Worm (Caenorhabditis elegans) whole organism, late embryonic: Measurements from ENCODE around the gene F42A9.3.

Source experiments
- C08G9.2 ChIP-seq: sonication (generic microtip); optimal IDR thresholded peaks from 2 replicates; lab custom pipeline; 2016; ENCODE audit warnings: mild to moderate bottlenecking, missing genetic modification characterization, moderate library complexity, missing compliant biosample characterization
- Y22D7AL.16 ChIP-seq: sonication (generic microtip); optimal IDR thresholded peaks from 2 replicates; lab custom pipeline; 2016; ENCODE audit warnings: missing genetic modification characterization, missing compliant biosample characterization
- ahr-1 ChIP-seq: sonication (generic microtip); optimal IDR thresholded peaks from 2 replicates; lab custom pipeline; 2016; ENCODE audit warnings: missing genetic modification characterization, missing compliant biosample characterization
- ama-1 ChIP-seq: fragments of 150-350 bp; optimal IDR thresholded peaks from 2 replicates; lab custom pipeline; 2014
- ceh-18 ChIP-seq: sonication (generic microtip); optimal IDR thresholded peaks from 2 replicates; lab custom pipeline; 2016; ENCODE audit warnings: missing genetic modification characterization, missing compliant biosample characterization
- ceh-19 ChIP-seq: fragments of 200-800 bp; sonication (Bioruptor generic); optimal IDR thresholded peaks from 2 replicates; lab custom pipeline; 2018; ENCODE audit warnings: mild to moderate bottlenecking, missing genetic modification characterization, missing compliant biosample characterization
- ceh-2 ChIP-seq: sonication (generic microtip); optimal IDR thresholded peaks from 2 replicates; lab custom pipeline; 2016; ENCODE audit warnings: missing genotype, missing genetic modification characterization, missing compliant biosample characterization
- ceh-22 ChIP-seq: sonication (generic microtip); optimal IDR thresholded peaks from 2 replicates; lab custom pipeline; 2017; ENCODE audit warnings: missing biosample characterization, missing genetic modification characterization
- ceh-48 ChIP-seq: sonication (generic microtip); optimal IDR thresholded peaks from 2 replicates; lab custom pipeline; 2016; ENCODE audit warnings: missing genetic modification characterization, inconsistent platforms, missing compliant biosample characterization
- ceh-9 ChIP-seq: sonication (generic microtip); optimal IDR thresholded peaks from 2 replicates; lab custom pipeline; 2016; ENCODE audit warnings: mild to moderate bottlenecking, missing genetic modification characterization, inconsistent platforms, missing compliant biosample characterization
- che-1 ChIP-seq: sonication (generic microtip); optimal IDR thresholded peaks from 2 replicates; lab custom pipeline; 2016; ENCODE audit warnings: mild to moderate bottlenecking, missing genetic modification characterization, missing compliant biosample characterization
- dmd-4 ChIP-seq: sonication (generic microtip); optimal IDR thresholded peaks from 2 replicates; lab custom pipeline; 2016; ENCODE audit warnings: borderline replicate concordance, missing genetic modification characterization, missing compliant biosample characterization
- elt-4 ChIP-seq: sonication (generic microtip); optimal IDR thresholded peaks from 2 replicates; lab custom pipeline; 2016; ENCODE audit warnings: missing genetic modification characterization, missing compliant biosample characterization
- eyg-1 ChIP-seq: sonication (generic microtip); optimal IDR thresholded peaks from 2 replicates; lab custom pipeline; 2016; ENCODE audit warnings: missing genotype, missing genetic modification characterization, missing compliant biosample characterization
- fax-1 ChIP-seq: sonication (generic microtip); optimal IDR thresholded peaks from 2 replicates; lab custom pipeline; 2016; ENCODE audit warnings: missing genotype, missing genetic modification characterization, missing compliant biosample characterization
- fkh-6 ChIP-seq: sonication (generic microtip); optimal IDR thresholded peaks from 2 replicates; lab custom pipeline; 2016; ENCODE audit warnings: missing genetic modification characterization, missing compliant biosample characterization
- gmeb-2 ChIP-seq: sonication (generic microtip); optimal IDR thresholded peaks from 2 replicates; lab custom pipeline; 2016; ENCODE audit warnings: missing genetic modification characterization, inconsistent platforms, missing compliant biosample characterization
- hlh-13 ChIP-seq: fragments of 200-800 bp; sonication (Bioruptor generic); optimal IDR thresholded peaks from 2 replicates; lab custom pipeline; 2018; ENCODE audit warnings: mild to moderate bottlenecking, missing genetic modification characterization, missing compliant biosample characterization
- hlh-8 ChIP-seq: sonication (generic microtip); optimal IDR thresholded peaks from 2 replicates; lab custom pipeline; 2016; ENCODE audit warnings: missing genotype, missing genetic modification characterization, missing compliant biosample characterization
- lim-6 ChIP-seq: sonication (generic microtip); optimal IDR thresholded peaks from 2 replicates; lab custom pipeline; 2016; ENCODE audit warnings: missing genetic modification characterization, missing compliant biosample characterization
- madf-2 ChIP-seq: sonication (generic microtip); optimal IDR thresholded peaks from 2 replicates; lab custom pipeline; 2017; ENCODE audit warnings: missing genetic modification characterization, missing compliant biosample characterization
- mec-3 ChIP-seq: sonication (generic microtip); optimal IDR thresholded peaks from 2 replicates; lab custom pipeline; 2016; ENCODE audit warnings: borderline replicate concordance, missing genetic modification characterization, missing compliant biosample characterization
- nfya-1 ChIP-seq: sonication (generic microtip); optimal IDR thresholded peaks from 2 replicates; lab custom pipeline; 2017; ENCODE audit warnings: missing genetic modification characterization, mild to moderate bottlenecking, missing compliant biosample characterization, antibody characterized with exemption, moderate library complexity
- pag-3 ChIP-seq: sonication (generic microtip); optimal IDR thresholded peaks from 2 replicates; lab custom pipeline; 2016; ENCODE audit warnings: missing compliant biosample characterization, missing genetic modification characterization, borderline replicate concordance
- pat-9 ChIP-seq: fragments of 200-800 bp; sonication (Bioruptor generic); optimal IDR thresholded peaks from 2 replicates; lab custom pipeline; 2018; ENCODE audit warnings: mild to moderate bottlenecking, missing genetic modification characterization, moderate library complexity, missing compliant biosample characterization
- pha-2 ChIP-seq: sonication (generic microtip); optimal IDR thresholded peaks from 2 replicates; lab custom pipeline; 2017; ENCODE audit warnings: mild to moderate bottlenecking, missing genetic modification characterization, missing compliant biosample characterization
- pha-4 ChIP-seq: fragments of 150-350 bp; optimal IDR thresholded peaks from 2 replicates; lab custom pipeline; 2018; ENCODE audit warnings: missing biosample characterization, missing genetic modification reagents, missing genetic modification characterization
- pros-1 ChIP-seq: fragments of 150-350 bp; optimal IDR thresholded peaks from 2 replicates; lab custom pipeline; 2014; ENCODE audit warnings: missing biosample characterization, missing genetic modification reagents, missing genetic modification characterization
- ref-2 ChIP-seq: sonication (generic microtip); optimal IDR thresholded peaks from 2 replicates; lab custom pipeline; 2016; ENCODE audit warnings: missing genetic modification characterization, missing compliant biosample characterization
- sdc-2 ChIP-seq: sonication (generic microtip); optimal IDR thresholded peaks from 2 replicates; lab custom pipeline; 2016; ENCODE audit warnings: missing genotype, missing genetic modification characterization, missing compliant biosample characterization
- syd-9 ChIP-seq: sonication (generic microtip); optimal IDR thresholded peaks from 2 replicates; lab custom pipeline; 2016; ENCODE audit warnings: mild to moderate bottlenecking, missing genetic modification characterization, moderate library complexity, missing compliant biosample characterization
- tbx-7 ChIP-seq: sonication (generic microtip); optimal IDR thresholded peaks from 2 replicates; lab custom pipeline; 2016; ENCODE audit warnings: missing genotype, missing genetic modification characterization, missing compliant biosample characterization
- ttx-3 ChIP-seq: sonication (generic microtip); optimal IDR thresholded peaks from 2 replicates; lab custom pipeline; 2016; ENCODE audit warnings: missing genetic modification reagents, missing genetic modification characterization, missing compliant biosample characterization
- unc-3 ChIP-seq, 2 experiments: fragments of 200-800 bp in 1 of 2; sonication (Bioruptor generic) in 1 of 2; sonication (generic microtip) in 1 of 2; conservative IDR thresholded peaks in 1 of 2; optimal IDR thresholded peaks in 1 of 2; 2 replicates each; pipeline versions ENCODE4 v1.3.6 to Lab custom; 2016 to 2022; ENCODE audit warnings: missing compliant biosample characterization in 2 of 2, missing genetic modification characterization in 2 of 2, missing genetic modification reagents in 1 of 2
- unc-55 ChIP-seq: sonication (generic microtip); optimal IDR thresholded peaks from 2 replicates; lab custom pipeline; 2017; ENCODE audit warnings: missing biosample characterization, missing genetic modification reagents, missing genetic modification characterization
- ztf-16 ChIP-seq: sonication (generic microtip); optimal IDR thresholded peaks from 2 replicates; lab custom pipeline; 2017; ENCODE audit warnings: missing genetic modification characterization, missing compliant biosample characterization

F42A9.3 gene

ce11 chrIV:8608934-8609333 lies 8.1 kb upstream of the F42A9.3 start, which contains the start of gene F42A9.6:
Gene F42A9.6, plus strand, starts transcription at chrIV:8609234.
- TF ChIP-seq ceh-2 (tag; lab: Kevin White, UChicago) (no peak), Y22D7AL.16 (no peak), sdc-2 (no peak), hlh-13 (GFP tag; lab: Kevin White, UChicago) (no peak), pros-1 (no peak), mec-3 (tag; lab: Kevin White, UChicago) (no peak), ahr-1 (tag; lab: Kevin White, UChicago) (no peak), unc-3 (GFP tag; conservative IDR thresholded peaks at IDR 0.05; lab: Robert Waterston, UW) (no peak), unc-3 (tag; optimal IDR thresholded peaks at IDR 0.05; lab: Kevin White, UChicago) (no peak)

ce11 chrIV:8611886-8612542 lies 5.0 kb upstream of the F42A9.3 start, which contains the start of the genes F42A9.17 and cyp-33E2:
Gene F42A9.17, minus strand, starts transcription at chrIV:8611936.
Gene cyp-33E2, plus strand, starts transcription at chrIV:8612334.
- TF ChIP-seq nfya-1 (tag; lab: Kevin White, UChicago) (no peak), tbx-7 (no peak), lim-6 (tag; lab: Kevin White, UChicago) (no peak), ceh-9 (tag; lab: Kevin White, UChicago) (no peak), eyg-1 (tag; lab: Kevin White, UChicago) (no peak), ahr-1 (tag; lab: Kevin White, UChicago) (no peak), ceh-48 (no peak), hlh-8 (no peak), madf-2 (no peak), dmd-4 (tag; lab: Kevin White, UChicago) (no peak), ttx-3 (tag; lab: Kevin White, UChicago) (no peak), ceh-18 (tag; lab: Kevin White, UChicago) (no peak), gmeb-2 (tag; lab: Kevin White, UChicago) (no peak), ref-2 (no peak)

ce11 chrIV:8614680-8615079 lies 2.4 kb upstream of the F42A9.3 start, which contains the start of gene cyp-33E3:
Gene cyp-33E3, plus strand, starts transcription at chrIV:8614995.
- TF ChIP-seq elt-4, result no peak
- no peak for TF ChIP-seq tbx-7
- TF ChIP-seq pha-2 (tag; lab: Kevin White, UChicago), result no peak
- TF ChIP-seq ztf-16 (tag; lab: Kevin White, UChicago), result no peak
- no peak for TF ChIP-seq ceh-9 (tag; lab: Kevin White, UChicago)
- no peak for TF ChIP-seq pag-3
- TF ChIP-seq C08G9.2 (tag; lab: Kevin White, UChicago), result no peak
- TF ChIP-seq ceh-19, result no peak
- TF ChIP-seq fax-1 (tag; lab: Kevin White, UChicago), result no peak
- no peak for TF ChIP-seq lim-6 (tag; lab: Kevin White, UChicago)
- no peak for TF ChIP-seq eyg-1 (tag; lab: Kevin White, UChicago)
- TF ChIP-seq pha-4 (tag; lab: Kevin White, UChicago), result no peak
- TF ChIP-seq dmd-4 (tag; lab: Kevin White, UChicago), result no peak
- no peak for TF ChIP-seq fkh-6 (tag; lab: Kevin White, UChicago)
- TF ChIP-seq ahr-1 (tag; lab: Kevin White, UChicago), result no peak
- no peak for TF ChIP-seq che-1

ce11 chrIV:8615314-8615713 lies 1.7 kb upstream of the F42A9.3 start:
- no peak for TF ChIP-seq ceh-22 (tag; lab: Kevin White, UChicago)
- no peak for TF ChIP-seq nfya-1 (tag; lab: Kevin White, UChicago)
- no peak for TF ChIP-seq unc-55 (GFP tag; lab: Kevin White, UChicago)
- TF ChIP-seq ztf-16 (tag; lab: Kevin White, UChicago), result no peak
- no peak for TF ChIP-seq ama-1 (lab: Kevin White, UChicago)
- TF ChIP-seq syd-9 (tag; lab: Kevin White, UChicago), result no peak
- no peak for TF ChIP-seq pat-9 (tag; lab: Kevin White, UChicago)
